Fruit fly (Drosophila melanogaster): Measurements from ENCODE around the gene CG18787.

Gene CG18787

DNA sequence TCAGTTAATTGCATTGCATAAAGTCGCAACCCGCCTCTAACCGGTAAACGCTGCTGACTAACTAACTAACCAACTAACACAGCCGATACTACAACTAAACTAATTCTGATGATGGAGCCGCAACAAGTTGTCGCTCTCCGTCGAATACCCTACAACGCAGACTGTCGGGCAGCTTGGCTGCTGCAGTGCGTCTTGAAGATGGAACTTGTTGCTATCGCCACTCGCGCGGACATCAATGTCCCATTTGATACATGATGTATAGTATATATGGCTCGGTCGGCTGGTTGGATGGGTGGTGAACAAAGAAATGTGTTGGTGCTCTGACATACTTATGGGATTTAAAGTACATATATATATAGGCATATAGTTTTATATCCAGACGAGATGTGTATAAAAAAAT, 26.4 kb upstream of the CG18787 start (continued):
- TF ChIP-seq amos (GFP tag; IDR thresholded peaks at IDR 0.05; ENCODE audit: partially characterized antibody) (no peak), E2f1 (GFP tag; IDR thresholded peaks at IDR 0.05) (0 out of 2 replicates have a peak, but pooled peaks have one; percentile 9), fd64A (GFP tag; optimal IDR thresholded peaks at IDR 0.05) (no peak), CG2678 (tag; optimal IDR thresholded peaks at IDR 0.05) (peak; percentile 19), CG2875 (GFP tag; optimal IDR thresholded peaks at IDR 0.05) (no peak), CG4707 (GFP tag; optimal IDR thresholded peaks at IDR 0.05) (no peak), CG7839 (tag; optimal IDR thresholded peaks at IDR 0.05) (peak; percentile 20), CG7786 (GFP tag; optimal IDR thresholded peaks at IDR 0.05) (no peak), CG7987 (GFP tag; optimal IDR thresholded peaks at IDR 0.05) (peak; percentile 22), CG12219 (GFP tag; optimal IDR thresholded peaks at IDR 0.05) (peak; percentile 3), CG10959 (GFP tag; IDR thresholded peaks at IDR 0.05) (no peak), tio (GFP tag; optimal IDR thresholded peaks at IDR 0.05) (no peak), insv (GFP tag; optimal IDR thresholded peaks at IDR 0.05) (no peak), CG8290 (GFP tag; optimal IDR thresholded peaks at IDR 0.05) (no peak), CG8290 (tag; optimal IDR thresholded peaks at IDR 0.05) (peak in 1 of 2 experiments; percentile 74), slbo (GFP tag; IDR thresholded peaks at IDR 0.05) (peak; percentile 38; the same call in 1 of the 2 replicates), nerfin-1 (tag; optimal IDR thresholded peaks at IDR 0.05) (no peak), bbx (GFP tag; IDR thresholded peaks at IDR 0.05; ENCODE audit: partially characterized antibody) (no peak), CG11695 (GFP tag; IDR thresholded peaks at IDR 0.05) (no peak), CG13424 (tag; optimal IDR thresholded peaks at IDR 0.05) (peak; percentile 15)

- no peak for TF ChIP-seq NfI (GFP tag; optimal IDR thresholded peaks at IDR 0.05)
- no peak for TF ChIP-seq Ravus (GFP tag; IDR thresholded peaks at IDR 0.05)
- no peak for TF ChIP-seq HLH54F (GFP tag; optimal IDR thresholded peaks at IDR 0.05)
- peak; percentile 85 for TF ChIP-seq CG8281 (tag; optimal IDR thresholded peaks at IDR 0.05)
- no peak for TF ChIP-seq her (GFP tag; optimal IDR thresholded peaks at IDR 0.05)
- TF ChIP-seq Usf (GFP tag; optimal IDR thresholded peaks at IDR 0.05), result no peak
- TF ChIP-seq bbx (GFP tag; IDR thresholded peaks at IDR 0.05; ENCODE audit: partially characterized antibody), result no peak
- no peak for TF ChIP-seq Dref (GFP tag; IDR thresholded peaks at IDR 0.05)
- peak; percentile 80 for TF ChIP-seq sd (tag; optimal IDR thresholded peaks at IDR 0.05)
- peak; percentile 25 for TF ChIP-seq Med (GFP tag)
- peak; percentile 82 for TF ChIP-seq gem (tag; optimal IDR thresholded peaks at IDR 0.05)
- peak; percentile 3 for TF ChIP-seq CG5180 (GFP tag; optimal IDR thresholded peaks at IDR 0.05)
- peak; percentile 32 for TF ChIP-seq CG13894 (tag; optimal IDR thresholded peaks at IDR 0.05)
These were observed 25.0 kb upstream of the CG18787 start for dm6 chr2L:12024104-12024503.

- TF ChIP-seq CG12391 (tag; optimal IDR thresholded peaks at IDR 0.05) (peak; percentile 65), CG32532 (GFP tag; IDR thresholded peaks at IDR 0.05) (no peak), Asciz (GFP tag; optimal IDR thresholded peaks at IDR 0.05) (peak; percentile 78), sim (GFP tag; IDR thresholded peaks at IDR 0.05) (no peak), lola (GFP tag; optimal IDR thresholded peaks at IDR 0.05) (peak in 1 of 3 experiments; percentile 62), CG9609 (GFP tag; optimal IDR thresholded peaks at IDR 0.05) (peak; percentile 9), Bteb2 (GFP tag; optimal IDR thresholded peaks at IDR 0.05) (peak; percentile 33), Adf1 (GFP tag; IDR thresholded peaks at IDR 0.05) (peak; percentile 46; the same call in 1 of the 2 replicates), TFAM (GFP tag; optimal IDR thresholded peaks at IDR 0.05) (no peak), gcm (GFP tag; optimal IDR thresholded peaks at IDR 0.05) (peak; percentile 61), Eip74EF (GFP tag; optimal IDR thresholded peaks at IDR 0.05) (peak in 1 of 2 experiments; percentile 79), bcd (GFP tag; optimal IDR thresholded peaks at IDR 0.05) (peak; percentile 34), Myb (GFP tag; optimal IDR thresholded peaks at IDR 0.05) (no peak), CG18764 (GFP tag; optimal IDR thresholded peaks at IDR 0.05) (peak; percentile 46), Meics (GFP tag; optimal IDR thresholded peaks at IDR 0.05) (peak; percentile 60), CG15696 (tag; optimal IDR thresholded peaks at IDR 0.05) (peak; percentile 68), CG9215 (GFP tag; IDR thresholded peaks at IDR 0.05) (no peak), NC2β (GFP tag; optimal IDR thresholded peaks at IDR 0.05) (peak; percentile 52)
These were observed 22.1 kb upstream of the CG18787 start for dm6 chr2L:12021193-12021592.

Measured in whole organism, embryonic.